Fruit fly (Drosophila melanogaster): ENCODE results near the gene CG32263.

DNA sequence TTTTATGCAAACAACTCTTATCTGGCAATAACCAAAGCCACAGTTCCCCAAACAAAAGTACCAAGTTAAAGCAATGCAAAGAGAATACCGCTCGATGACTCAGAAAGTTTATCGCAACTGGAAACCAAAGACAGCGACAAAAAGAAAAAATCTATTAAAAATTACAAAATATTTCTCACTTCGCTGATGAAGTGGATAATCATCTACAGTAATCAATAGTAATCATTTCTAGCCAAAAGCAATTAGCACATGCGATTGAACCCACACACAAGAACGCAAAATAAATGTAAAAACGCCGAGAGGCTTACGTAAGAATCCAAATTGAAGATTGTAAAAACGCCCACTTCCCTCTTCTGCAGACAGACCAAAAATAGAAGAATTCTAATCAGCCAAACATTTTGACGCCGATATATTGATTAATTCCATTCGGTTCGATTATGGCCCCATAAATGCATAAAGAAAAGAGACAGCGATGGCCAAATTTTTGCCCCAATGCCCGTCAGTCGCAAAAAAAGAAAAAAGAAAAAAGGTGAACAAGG lies 34.3 kb downstream of the CG32263 start:
- TF ChIP-seq Sin3A (optimal IDR thresholded peaks at IDR 0.05), result no peak
- TF ChIP-seq Myc (optimal IDR thresholded peaks at IDR 0.05), result no peak
- no peak for TF ChIP-seq insv (optimal IDR thresholded peaks at IDR 0.05)
